Worm (Caenorhabditis elegans) whole organism, L2 larva: ENCODE measurements around the gene F09C6.10.

Experiments used
- C34F6.9 ChIP-seq: fragments of 150-350 bp; optimal IDR thresholded peaks from 2 replicates; lab custom pipeline; 2014; ENCODE audit warnings: missing biosample characterization, missing genetic modification characterization
- F13H6.1 ChIP-seq: sonication (generic microtip); optimal IDR thresholded peaks from 2 replicates; lab custom pipeline; 2016; ENCODE audit warnings: missing genetic modification characterization, missing compliant biosample characterization
- R02D3.7 ChIP-seq: fragments of 150-350 bp; optimal IDR thresholded peaks from 2 replicates; lab custom pipeline; 2014; ENCODE audit warnings: missing biosample characterization, missing genetic modification characterization
- Y55F3AM.14 ChIP-seq: fragments of 200-800 bp; sonication (Bioruptor generic); optimal IDR thresholded peaks from 2 replicates; lab custom pipeline; 2018; ENCODE audit warnings: mild to moderate bottlenecking, missing genetic modification characterization, missing compliant biosample characterization
- ZK546.5 ChIP-seq: sonication (generic microtip); optimal IDR thresholded peaks from 2 replicates; lab custom pipeline; 2017; ENCODE audit warnings: missing biosample characterization, missing genetic modification characterization
- alr-1 ChIP-seq: fragments of 150-350 bp; optimal IDR thresholded peaks from 2 replicates; lab custom pipeline; 2014; ENCODE audit warnings: missing biosample characterization, missing genetic modification characterization
- aly-2 ChIP-seq: fragments of 150-350 bp; optimal IDR thresholded peaks from 2 replicates; lab custom pipeline; 2014; ENCODE audit warnings: missing biosample characterization, missing genetic modification characterization
- blmp-1 ChIP-seq: sonication (generic microtip); optimal IDR thresholded peaks from 2 replicates; lab custom pipeline; 2017; ENCODE audit warnings: missing genetic modification characterization, mild to moderate bottlenecking, missing compliant biosample characterization, antibody characterized with exemption, moderate library complexity; ENCODE audit not compliant: insufficient read depth
- ceh-16 ChIP-seq: fragments of 150-350 bp; optimal IDR thresholded peaks from 2 replicates; lab custom pipeline; 2014; ENCODE audit warnings: missing biosample characterization, missing genetic modification characterization
- ceh-82 ChIP-seq: fragments of 150-350 bp; optimal IDR thresholded peaks from 2 replicates; lab custom pipeline; 2014; ENCODE audit warnings: missing biosample characterization, missing genetic modification characterization
- dmd-4 ChIP-seq: sonication (generic microtip); optimal IDR thresholded peaks from 2 replicates; lab custom pipeline; 2017; ENCODE audit warnings: missing biosample characterization, missing genetic modification characterization
- elt-1 ChIP-seq: fragments of 150-350 bp; optimal IDR thresholded peaks from 2 replicates; lab custom pipeline; 2014; ENCODE audit warnings: missing biosample characterization, missing genetic modification characterization
- elt-3 ChIP-seq: sonication (generic microtip); optimal IDR thresholded peaks from 2 replicates; lab custom pipeline; 2017; ENCODE audit warnings: missing biosample characterization, missing genetic modification characterization
- fos-1 ChIP-seq: fragments of 150-350 bp; optimal IDR thresholded peaks from 2 replicates; lab custom pipeline; 2014; ENCODE audit warnings: missing biosample characterization, missing genetic modification characterization
- gmeb-1 ChIP-seq: fragments of 150-350 bp; optimal IDR thresholded peaks from 2 replicates; lab custom pipeline; 2014; ENCODE audit warnings: missing biosample characterization, missing genetic modification characterization
- lin-13 ChIP-seq: fragments of 150-350 bp; optimal IDR thresholded peaks from 2 replicates; lab custom pipeline; 2014; ENCODE audit warnings: missing biosample characterization, missing genetic modification reagents, missing genetic modification characterization
- lsy-2 ChIP-seq, 2 experiments: fragments of 150-350 bp in 1 of 2; sonication (generic microtip) in 1 of 2; optimal IDR thresholded peaks; 2 replicates each; lab custom pipeline; 2014 to 2017; ENCODE audit warnings: missing biosample characterization in 2 of 2, missing genetic modification characterization in 2 of 2
- mdl-1 ChIP-seq, 2 experiments: fragments of 150-350 bp in 1 of 2; sonication (generic microtip) in 1 of 2; optimal IDR thresholded peaks; 2 replicates each; lab custom pipeline; 2017; ENCODE audit warnings: missing biosample characterization in 2 of 2, missing genetic modification characterization in 2 of 2
- nhr-10 ChIP-seq: sonication (generic microtip); optimal IDR thresholded peaks from 2 replicates; lab custom pipeline; 2017; ENCODE audit warnings: missing biosample characterization, missing genetic modification characterization
- nhr-12 ChIP-seq: fragments of 150-350 bp; optimal IDR thresholded peaks from 2 replicates; lab custom pipeline; 2014; ENCODE audit warnings: missing biosample characterization, missing genetic modification characterization
- nhr-129 ChIP-seq: fragments of 150-350 bp; optimal IDR thresholded peaks from 2 replicates; lab custom pipeline; 2014; ENCODE audit warnings: missing biosample characterization, missing genetic modification characterization
- nhr-21 ChIP-seq: fragments of 150-350 bp; optimal IDR thresholded peaks from 2 replicates; lab custom pipeline; 2014; ENCODE audit warnings: missing biosample characterization, missing genetic modification characterization
- nhr-23 ChIP-seq: fragments of 150-350 bp; optimal IDR thresholded peaks from 2 replicates; lab custom pipeline; 2014; ENCODE audit warnings: missing biosample characterization, missing genetic modification reagents, missing genetic modification characterization
- nhr-237 ChIP-seq: fragments of 150-350 bp; optimal IDR thresholded peaks from 2 replicates; lab custom pipeline; 2014; ENCODE audit warnings: missing biosample characterization, missing genetic modification characterization
- nhr-25 ChIP-seq: fragments of 150-350 bp; sonication (generic microtip); optimal IDR thresholded peaks from 3 replicates; lab custom pipeline; 2014; ENCODE audit warnings: missing biosample characterization, missing genetic modification characterization
- nhr-6 ChIP-seq: fragments of 150-350 bp; optimal IDR thresholded peaks from 2 replicates; lab custom pipeline; 2014; ENCODE audit warnings: missing biosample characterization, missing genetic modification characterization
- nhr-77 ChIP-seq: fragments of 150-350 bp; optimal IDR thresholded peaks from 2 replicates; lab custom pipeline; 2014; ENCODE audit warnings: missing biosample characterization, missing genetic modification characterization
- peb-1 ChIP-seq: fragments of 150-350 bp; optimal IDR thresholded peaks from 2 replicates; lab custom pipeline; 2014; ENCODE audit warnings: missing biosample characterization, missing genetic modification characterization
- sem-4 ChIP-seq: fragments of 150-350 bp; optimal IDR thresholded peaks from 2 replicates; lab custom pipeline; 2014; ENCODE audit warnings: missing biosample characterization, missing genetic modification reagents, missing genetic modification characterization
- skn-1 ChIP-seq: sonication (generic microtip); optimal IDR thresholded peaks from 2 replicates; lab custom pipeline; 2017; ENCODE audit warnings: missing biosample characterization, missing genetic modification characterization
- sma-3 ChIP-seq: sonication (generic microtip); optimal IDR thresholded peaks from 2 replicates; lab custom pipeline; 2016; ENCODE audit warnings: missing genetic modification reagents, missing genetic modification characterization, missing compliant biosample characterization
- sma-9 ChIP-seq, 2 experiments: fragments of 150-350 bp in 1 of 2; sonication (generic microtip) in 1 of 2; optimal IDR thresholded peaks; 2 replicates each; lab custom pipeline; 2014 to 2016; ENCODE audit warnings: missing genetic modification characterization in 2 of 2, mild to moderate bottlenecking in 1 of 2, missing biosample characterization in 1 of 2, missing compliant biosample characterization in 1 of 2, missing genetic modification reagents in 1 of 2, moderate library complexity in 1 of 2
- snpc-4 ChIP-seq: fragments of 150-350 bp; optimal IDR thresholded peaks from 2 replicates; lab custom pipeline; 2014; ENCODE audit warnings: missing biosample characterization, missing genetic modification characterization
- unc-39 ChIP-seq: fragments of 150-350 bp; optimal IDR thresholded peaks from 2 replicates; lab custom pipeline; 2014; ENCODE audit warnings: missing biosample characterization, missing genetic modification characterization
- zag-1 ChIP-seq: fragments of 150-350 bp; optimal IDR thresholded peaks from 2 replicates; lab custom pipeline; 2014; ENCODE audit warnings: missing biosample characterization, missing genetic modification characterization
- ztf-1 ChIP-seq: fragments of 200-800 bp; sonication (Bioruptor generic); conservative IDR thresholded peaks from 2 replicates; pipeline ENCODE4 v1.3.6; 2022; ENCODE audit warnings: missing genetic modification characterization, missing compliant biosample characterization
- ztf-4 ChIP-seq: fragments of 150-350 bp; optimal IDR thresholded peaks from 2 replicates; lab custom pipeline; 2014; ENCODE audit warnings: missing biosample characterization, missing genetic modification characterization

Gene F09C6.10

DNA sequence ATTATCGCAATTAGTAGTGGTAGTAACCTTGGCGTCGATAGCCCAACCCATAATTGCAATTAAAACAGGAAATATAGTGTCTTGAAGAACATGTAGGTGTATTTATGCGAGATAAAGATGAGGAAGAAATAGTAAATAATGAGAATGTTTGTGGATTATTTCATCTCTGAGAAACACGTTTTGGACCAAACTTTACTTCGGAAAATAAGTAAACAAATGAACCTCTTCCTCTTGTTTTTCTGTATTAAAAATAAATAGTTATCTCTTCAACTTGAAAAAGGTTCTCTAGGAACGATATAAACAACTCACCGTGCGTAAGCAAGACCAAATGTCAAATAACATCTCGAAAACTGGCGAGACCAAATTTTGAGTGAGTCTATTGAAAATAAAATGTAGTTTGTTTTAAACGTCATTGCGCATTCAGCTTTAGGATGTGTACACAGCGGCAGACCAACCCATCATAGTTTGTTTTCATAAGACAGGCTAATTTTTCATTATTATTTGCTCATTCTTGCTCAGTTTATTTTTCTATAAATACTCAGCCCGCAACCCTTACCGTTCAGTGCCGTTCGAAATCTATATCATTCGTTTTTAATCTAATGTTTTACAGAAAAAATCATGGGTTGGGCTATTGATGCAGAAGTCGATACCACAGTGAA is 33.6 kb downstream of the F09C6.10 start, which contains the start of the genes F09C6.11 and F09C6.12:
F09C6.11 (minus strand) TSS at position 51 of the 659 bp plus-strand sequence.
F09C6.12 (plus strand) TSS at position 609 of the 659 bp plus-strand sequence.
- TF ChIP-seq F13H6.1 (tag; lab: Kevin White, UChicago) (no peak), ceh-82 (tag; lab: Kevin White, UChicago) (no peak), peb-1 (tag; lab: Kevin White, UChicago) (no peak), nhr-23 (tag; lab: Kevin White, UChicago) (no peak), nhr-10 (tag; lab: Kevin White, UChicago) (no peak), nhr-237 (no peak), lin-13 (GFP tag; lab: Kevin White, UChicago) (no peak), alr-1 (tag; lab: Kevin White, UChicago) (no peak), gmeb-1 (tag; lab: Kevin White, UChicago) (no peak), Y55F3AM.14 (GFP tag; lab: Kevin White, UChicago) (no peak), sma-3 (GFP tag; lab: Kevin White, UChicago) (no peak), ztf-1 (no peak), elt-1 (no peak), blmp-1 (tag; lab: Kevin White, UChicago) (no peak), skn-1 (tag; lab: Kevin White, UChicago) (no peak), sma-9 (GFP tag; optimal IDR thresholded peaks at IDR 0.05; lab: Kevin White, UChicago) (no peak), sma-9 (tag; optimal IDR thresholded peaks at IDR 0.05; lab: Kevin White, UChicago) (no peak)

DNA sequence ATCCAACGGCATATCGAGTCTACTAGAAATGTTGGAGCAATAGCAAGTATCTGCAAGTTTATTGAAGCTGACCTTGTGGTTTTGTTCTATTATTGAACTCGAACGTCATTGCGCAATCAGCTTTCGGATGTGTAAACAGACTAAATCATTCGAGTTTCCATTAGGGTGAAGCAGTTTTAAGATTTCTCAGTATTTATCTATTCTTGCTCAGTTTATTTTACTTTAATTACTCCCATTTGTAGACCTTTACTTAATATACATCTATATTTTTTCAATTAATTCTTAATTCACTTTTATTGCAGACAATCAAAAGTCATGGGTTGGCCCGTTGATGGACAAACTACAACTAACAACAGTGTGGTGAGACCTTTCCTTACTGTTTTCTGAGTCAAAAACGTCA is 35.3 kb downstream of the F09C6.10 start, which contains the start of gene F09C6.14:
F09C6.14 (plus strand) TSS at position 301 of the 400 bp plus-strand sequence.
- no peak for TF ChIP-seq R02D3.7 (tag; lab: Kevin White, UChicago)
- no peak for TF ChIP-seq ztf-4 (tag; lab: Kevin White, UChicago)
- no peak for TF ChIP-seq Y55F3AM.14 (GFP tag; lab: Kevin White, UChicago)
- no peak for TF ChIP-seq F13H6.1 (tag; lab: Kevin White, UChicago)
- TF ChIP-seq zag-1 (tag; lab: Kevin White, UChicago) = no peak
- no peak for TF ChIP-seq nhr-77
- no peak for TF ChIP-seq elt-3
- TF ChIP-seq nhr-6 = no peak
- no peak for TF ChIP-seq mdl-1 (tag; optimal IDR thresholded peaks at IDR 0.05; lab: Kevin White, UChicago)
- TF ChIP-seq unc-39 (tag; lab: Kevin White, UChicago) = no peak
- TF ChIP-seq snpc-4 (tag; lab: Kevin White, UChicago) = no peak
- no peak for TF ChIP-seq nhr-129
- TF ChIP-seq nhr-21 (tag; lab: Kevin White, UChicago) = no peak
- TF ChIP-seq nhr-23 (tag; lab: Kevin White, UChicago) = no peak
- TF ChIP-seq elt-1 = no peak
- no peak for TF ChIP-seq nhr-12 (tag; lab: Kevin White, UChicago)
- no peak for TF ChIP-seq gmeb-1 (tag; lab: Kevin White, UChicago)
- no peak for TF ChIP-seq ceh-16 (tag; lab: Kevin White, UChicago)
- no peak for TF ChIP-seq blmp-1 (tag; lab: Kevin White, UChicago)

DNA sequence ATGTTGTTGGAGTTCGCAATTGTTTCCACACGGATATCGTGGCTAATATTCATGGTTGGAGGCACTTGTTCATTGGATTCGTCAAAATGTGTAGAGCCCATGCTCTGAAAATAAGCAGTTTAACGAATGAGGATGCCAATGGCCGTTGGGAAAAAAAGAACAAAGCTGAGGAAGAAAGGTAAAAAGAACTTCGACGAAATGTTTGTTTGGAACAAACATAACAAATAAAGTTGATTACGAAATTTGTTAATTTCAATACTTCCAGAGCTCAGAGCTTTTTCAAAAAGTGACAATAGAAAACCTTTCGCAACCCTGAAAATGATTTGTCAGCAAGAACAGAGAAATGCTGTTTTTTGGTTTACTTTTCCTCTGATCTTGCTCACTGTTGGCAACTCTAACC is 35.9 kb downstream of the F09C6.10 start, which contains the start of gene F09C6.3:
F09C6.3 (minus strand) TSS at position 101 of the 400 bp plus-strand sequence.
- no peak for TF ChIP-seq nhr-21 (tag; lab: Kevin White, UChicago)
- no peak for TF ChIP-seq blmp-1 (tag; lab: Kevin White, UChicago)
- no peak for TF ChIP-seq nhr-12 (tag; lab: Kevin White, UChicago)
- no peak for TF ChIP-seq aly-2 (tag; lab: Kevin White, UChicago)
- no peak for TF ChIP-seq lsy-2 (tag; optimal IDR thresholded peaks at IDR 0.05; lab: Kevin White, UChicago)
- TF ChIP-seq dmd-4 = no peak
- TF ChIP-seq C34F6.9 = no peak
- TF ChIP-seq elt-3 = no peak
- TF ChIP-seq sma-9 (GFP tag; optimal IDR thresholded peaks at IDR 0.05; lab: Kevin White, UChicago) = no peak
- TF ChIP-seq sma-9 (tag; optimal IDR thresholded peaks at IDR 0.05; lab: Kevin White, UChicago) = no peak
- TF ChIP-seq fos-1 (tag; lab: Kevin White, UChicago) = no peak
- no peak for TF ChIP-seq mdl-1 (tag; optimal IDR thresholded peaks at IDR 0.05; lab: Kevin White, UChicago)
- no peak for TF ChIP-seq ceh-16 (tag; lab: Kevin White, UChicago)

DNA sequence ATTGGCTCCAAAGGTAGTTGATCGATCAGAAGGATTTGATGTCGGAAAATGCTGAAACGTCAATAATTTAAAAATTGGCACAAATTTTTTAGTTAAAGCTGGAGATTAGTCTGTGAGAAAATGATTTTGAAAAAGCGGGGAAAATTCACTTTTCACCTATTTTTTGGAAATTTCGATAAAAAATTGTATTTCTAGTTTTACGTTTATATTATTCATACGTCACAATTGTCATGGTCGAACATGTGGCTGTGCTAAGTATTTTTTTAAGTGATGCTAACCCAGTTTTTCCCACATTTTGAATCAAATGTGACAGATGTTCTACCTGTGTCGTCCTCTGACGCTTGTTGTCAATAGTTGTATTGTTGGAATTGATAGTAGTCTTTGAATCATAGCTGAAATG is 36.4 kb downstream of the F09C6.10 start:
- TF ChIP-seq Y55F3AM.14 (GFP tag; lab: Kevin White, UChicago) (no peak), dmd-4 (no peak), gmeb-1 (tag; lab: Kevin White, UChicago) (no peak), skn-1 (tag; lab: Kevin White, UChicago) (no peak), ZK546.5 (tag; lab: Kevin White, UChicago) (no peak), nhr-25 (no peak), sma-3 (GFP tag; lab: Kevin White, UChicago) (no peak), elt-1 (no peak), sem-4 (tag; lab: Kevin White, UChicago) (no peak), nhr-129 (no peak)
